Fruit fly (Drosophila melanogaster): Measurements from ENCODE around the gene CG18731.
A peak's percentile ranks its signal among the peaks of the same experiment; 100 is the strongest.

CG18731 gene

DNA sequence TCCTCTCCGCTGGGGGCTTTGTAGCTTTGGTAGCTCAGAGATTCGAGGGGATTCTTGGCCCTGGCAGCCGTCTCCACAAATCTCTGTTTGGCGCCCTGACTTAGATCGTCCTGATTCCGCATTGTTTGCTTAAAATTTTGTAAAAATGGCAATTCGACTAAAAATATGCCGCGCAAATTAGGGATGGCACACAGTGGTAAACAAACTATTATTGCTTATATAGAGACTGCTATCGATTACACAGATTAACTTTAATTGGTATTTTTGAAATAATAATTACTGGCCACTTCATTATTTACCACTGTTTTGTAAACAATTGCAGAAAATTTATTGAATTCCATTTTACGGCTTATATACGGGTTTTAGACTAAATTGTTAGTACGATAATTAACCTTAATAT, at the start of gene CG18731, which contains the start of gene Naa40:
Gene CG18731 (plus strand): TSS at position 283 of the 400 bp plus-strand sequence.
Gene Naa40 (minus strand): TSS at position 206 of the 400 bp plus-strand sequence.
- no peak for TF ChIP-seq ERR (GFP tag; optimal IDR thresholded peaks at IDR 0.05)
- peak; percentile 55 for TF ChIP-seq CG9932 (GFP tag; IDR thresholded peaks at IDR 0.05)
- TF ChIP-seq ftz-f1 (GFP tag; optimal IDR thresholded peaks at IDR 0.05) = no peak
- TF ChIP-seq CG11093 (GFP tag; IDR thresholded peaks at IDR 0.05) = no peak
- TF ChIP-seq knrl (GFP tag; IDR thresholded peaks at IDR 0.05; ENCODE audit: partially characterized antibody) = peak; percentile 65
- TF ChIP-seq E2f1 (GFP tag; IDR thresholded peaks at IDR 0.05) = peak; percentile 73
- peak; percentile 6 for TF ChIP-seq YL-1 (GFP tag; optimal IDR thresholded peaks at IDR 0.05)
- TF ChIP-seq phol (tag; optimal IDR thresholded peaks at IDR 0.05) = peak; percentile 18
- no peak for TF ChIP-seq slou (GFP tag; optimal IDR thresholded peaks at IDR 0.05)
- TF ChIP-seq pzg (GFP tag; optimal IDR thresholded peaks at IDR 0.05) = peak; percentile 63
- peak; percentile 23 for TF ChIP-seq trem (tag; optimal IDR thresholded peaks at IDR 0.05)
- TF ChIP-seq Opbp (GFP tag; IDR thresholded peaks at IDR 0.05; ENCODE audit: partially characterized antibody) = peak; percentile 81; the same call in 2 of the 3 replicates
- no peak for TF ChIP-seq CG6765 (GFP tag; optimal IDR thresholded peaks at IDR 0.05)
- peak; percentile 71 for TF ChIP-seq Scr (GFP tag; IDR thresholded peaks at IDR 0.05; ENCODE audit: partially characterized antibody)
- peak; percentile 46 for TF ChIP-seq CHES-1-like (GFP tag; optimal IDR thresholded peaks at IDR 0.05)
- no peak for TF ChIP-seq luna (GFP tag; optimal IDR thresholded peaks at IDR 0.05)
- TF ChIP-seq CG16813 (GFP tag; IDR thresholded peaks at IDR 0.05; ENCODE audit: partially characterized antibody) = peak; percentile 63
- TF ChIP-seq row (GFP tag; IDR thresholded peaks at IDR 0.05) = peak; percentile 39; the same call in 1 of the 3 replicates
- peak; percentile 42 for TF ChIP-seq CG9797 (GFP tag; optimal IDR thresholded peaks at IDR 0.05)
- peak; percentile 48; the same call in 1 of the 2 replicates for TF ChIP-seq inv (GFP tag; IDR thresholded peaks at IDR 0.05; ENCODE audit: partially characterized antibody)
- peak; percentile 44 for TF ChIP-seq CG1603 (tag; optimal IDR thresholded peaks at IDR 0.05)
- peak; percentile 44 for TF ChIP-seq Lhr (GFP tag; optimal IDR thresholded peaks at IDR 0.05)
- peak; percentile 68 for TF ChIP-seq hbn (GFP tag; IDR thresholded peaks at IDR 0.05; ENCODE audit: partially characterized antibody)
- TF ChIP-seq Ptx1 (GFP tag; IDR thresholded peaks at IDR 0.05) = no peak
- peak; percentile 62 for TF ChIP-seq sna (GFP tag; IDR thresholded peaks at IDR 0.05; ENCODE audit: partially characterized antibody)
- peak; percentile 63 for TF ChIP-seq Doc3 (GFP tag; IDR thresholded peaks at IDR 0.05; ENCODE audit: partially characterized antibody)
- TF ChIP-seq amos (GFP tag; IDR thresholded peaks at IDR 0.05; ENCODE audit: partially characterized antibody) = peak; percentile 74
- TF ChIP-seq sens (GFP tag) = peak; percentile 60
- TF ChIP-seq CG2129 (GFP tag; IDR thresholded peaks at IDR 0.05; ENCODE audit: partially characterized antibody) = peak; percentile 48; the same call in 1 of the 2 replicates
- peak; percentile 61 for TF ChIP-seq Med (GFP tag)
- TF ChIP-seq CG12071 (GFP tag; optimal IDR thresholded peaks at IDR 0.05) = no peak
- TF ChIP-seq CG34224 (GFP tag; IDR thresholded peaks at IDR 0.05; ENCODE audit: partially characterized antibody) = peak; percentile 59
- TF ChIP-seq Sin3A (optimal IDR thresholded peaks at IDR 0.05) = peak; percentile 17
- TF ChIP-seq gfzf (GFP tag; optimal IDR thresholded peaks at IDR 0.05) = peak; percentile 77
- no peak for TF ChIP-seq disco-r (GFP tag; optimal IDR thresholded peaks at IDR 0.05)
- peak; percentile 79 for TF ChIP-seq CG13287 (GFP tag; IDR thresholded peaks at IDR 0.05; ENCODE audit: partially characterized antibody)
- TF ChIP-seq CG6272 (GFP tag; IDR thresholded peaks at IDR 0.05) = peak; percentile 38; the same call in 1 of the 2 replicates
- TF ChIP-seq MBD-R2 (GFP tag; IDR thresholded peaks at IDR 0.05) = peak; percentile 75
- no peak for TF ChIP-seq BtbVII (GFP tag; optimal IDR thresholded peaks at IDR 0.05)
- TF ChIP-seq BEAF-32 (GFP tag; optimal IDR thresholded peaks at IDR 0.05) = peak; percentile 79
- TF ChIP-seq CG7928 (GFP tag; optimal IDR thresholded peaks at IDR 0.05) = no peak
- peak; percentile 28 for TF ChIP-seq abd-A (tag; optimal IDR thresholded peaks at IDR 0.05)
- TF ChIP-seq unc-4 (GFP tag; IDR thresholded peaks at IDR 0.05; ENCODE audit: partially characterized antibody) = peak; percentile 78
- TF ChIP-seq CG34422 (GFP tag; IDR thresholded peaks at IDR 0.05) = peak; percentile 36; the same call in 1 of the 3 replicates
- TF ChIP-seq CG14710 (tag; optimal IDR thresholded peaks at IDR 0.05) = peak; percentile 7
- TF ChIP-seq Sry-δ (GFP tag; optimal IDR thresholded peaks at IDR 0.05) = peak; percentile 88
- peak; percentile 23 for TF ChIP-seq CG2116 (GFP tag; optimal IDR thresholded peaks at IDR 0.05)
- TF ChIP-seq CG7357 (GFP tag; IDR thresholded peaks at IDR 0.05) = no peak
- TF ChIP-seq Rfx (GFP tag; IDR thresholded peaks at IDR 0.05) = no peak
- TF ChIP-seq E2f2 (GFP tag; IDR thresholded peaks at IDR 0.05) = peak; percentile 88

Data from whole organism, embryonic.